Fruit fly (Drosophila melanogaster) whole organism, embryonic: ENCODE data around the gene CG43680.

Source experiments
- Ada2b ChIP-seq: fragments of 200-800 bp; sonication (Bioruptor generic); IDR thresholded peaks from 2 replicates; pipeline ENCODE4 v1.3.6; 2022; ENCODE audit warnings: missing biosample characterization, missing genetic modification characterization
- CG11695 ChIP-seq: fragments of 200-800 bp; sonication (Bioruptor generic); IDR thresholded peaks from 3 replicates; pipeline ENCODE4 v1.3.6; 2022; ENCODE audit warnings: missing biosample characterization, missing genetic modification characterization
- CG13287 ChIP-seq: fragments of 200-800 bp; sonication (Bioruptor generic); IDR thresholded peaks from 2 replicates; pipeline ENCODE4 v1.3.6; 2022; ENCODE audit warnings: missing biosample characterization, missing genetic modification characterization; ENCODE audit not compliant: partially characterized antibody
- CG13624 ChIP-seq: fragments of 200-800 bp; sonication (Bioruptor generic); optimal IDR thresholded peaks from 2 replicates; lab custom pipeline; 2016; ENCODE audit warnings: missing biosample characterization, missing genetic modification characterization
- CG15479 ChIP-seq: fragments of 200-800 bp; sonication (Bioruptor generic); optimal IDR thresholded peaks from 3 replicates; lab custom pipeline; 2019; ENCODE audit warnings: missing biosample characterization, mild to moderate bottlenecking, missing genetic modification characterization, moderate library complexity
- CG16779 ChIP-seq: fragments of 200-800 bp; sonication (Bioruptor generic); IDR thresholded peaks from 2 replicates; pipeline ENCODE4 v1.3.6; 2022; ENCODE audit warnings: missing biosample characterization, missing genetic modification characterization
- CG16813 ChIP-seq: fragments of 200-800 bp; sonication (Bioruptor generic); IDR thresholded peaks from 3 replicates; pipeline ENCODE4 v1.3.6; 2022; ENCODE audit warnings: missing biosample characterization, missing genetic modification characterization; ENCODE audit not compliant: partially characterized antibody
- CG17359 ChIP-seq: fragments of 200-800 bp; sonication (Bioruptor generic); optimal IDR thresholded peaks from 3 replicates; lab custom pipeline; 2018; ENCODE audit warnings: missing biosample characterization, mild to moderate bottlenecking, missing genetic modification characterization, moderate library complexity
- CG17612 ChIP-seq: fragments of 200-800 bp; sonication (Bioruptor generic); IDR thresholded peaks from 2 replicates; pipeline ENCODE4 v1.3.6; 2022; ENCODE audit warnings: missing biosample characterization, missing genetic modification characterization
- CG17802 ChIP-seq: fragments of 200-800 bp; sonication (Bioruptor generic); optimal IDR thresholded peaks from 2 replicates; lab custom pipeline; 2018; ENCODE audit warnings: missing biosample characterization, mild to moderate bottlenecking, missing genetic modification characterization, moderate library complexity
- CG17912 ChIP-seq: fragments of 200-800 bp; sonication (Bioruptor generic); optimal IDR thresholded peaks from 2 replicates; lab custom pipeline; 2018; ENCODE audit warnings: missing biosample characterization, mild to moderate bottlenecking, missing genetic modification characterization
- CG1832 ChIP-seq: fragments of 200-800 bp; sonication (Bioruptor generic); optimal IDR thresholded peaks from 2 replicates; lab custom pipeline; 2017; ENCODE audit warnings: missing biosample characterization, mild to moderate bottlenecking, missing genetic modification characterization, inconsistent platforms
- CG18764 ChIP-seq: fragments of 200-800 bp; sonication (Bioruptor generic); optimal IDR thresholded peaks from 3 replicates; lab custom pipeline; 2016; ENCODE audit warnings: missing biosample characterization, missing genetic modification characterization
- CG2202 ChIP-seq: fragments of 200-800 bp; sonication (Bioruptor generic); optimal IDR thresholded peaks from 2 replicates; lab custom pipeline; 2018; ENCODE audit warnings: missing biosample characterization, mild to moderate bottlenecking, missing genetic modification characterization
- CG31224 ChIP-seq: fragments of 200-800 bp; sonication (Bioruptor generic); IDR thresholded peaks from 2 replicates; pipeline ENCODE4 v1.3.6; 2022; ENCODE audit warnings: missing biosample characterization, missing genetic modification characterization
- CG31388 ChIP-seq: fragments of 200-800 bp; sonication (Bioruptor generic); optimal IDR thresholded peaks from 2 replicates; lab custom pipeline; 2016; ENCODE audit warnings: missing biosample characterization, missing genetic modification characterization
- CG33557 ChIP-seq: fragments of 200-800 bp; sonication (Bioruptor generic); optimal IDR thresholded peaks from 2 replicates; lab custom pipeline; 2019; ENCODE audit warnings: missing biosample characterization, mild to moderate bottlenecking, missing genetic modification characterization, moderate library complexity
- CG34224 ChIP-seq: fragments of 200-800 bp; sonication (Bioruptor generic); IDR thresholded peaks from 3 replicates; pipeline ENCODE4 v1.3.6; 2022; ENCODE audit warnings: missing biosample characterization, missing genetic modification characterization; ENCODE audit not compliant: partially characterized antibody
- CG4424 ChIP-seq: fragments of 200-800 bp; sonication (Bioruptor generic); optimal IDR thresholded peaks from 3 replicates; lab custom pipeline; 2016; ENCODE audit warnings: missing biosample characterization, missing genetic modification characterization
- CG4617 ChIP-seq: fragments of 200-800 bp; sonication (Bioruptor generic); optimal IDR thresholded peaks from 3 replicates; lab custom pipeline; 2016; ENCODE audit warnings: missing biosample characterization, missing genetic modification characterization, borderline replicate concordance
- CG4730 ChIP-seq: fragments of 200-800 bp; sonication (Bioruptor generic); IDR thresholded peaks from 2 replicates; pipeline ENCODE4 v1.3.6; 2022; ENCODE audit warnings: missing biosample characterization, missing genetic modification characterization
- CG6254 ChIP-seq: fragments of 200-800 bp; sonication (Bioruptor generic); optimal IDR thresholded peaks from 3 replicates; lab custom pipeline; 2017; ENCODE audit warnings: mild to moderate bottlenecking, missing biosample characterization, missing genetic modification reagents, missing genetic modification characterization
- CG8359 ChIP-seq: fragments of 200-800 bp; sonication (Bioruptor generic); optimal IDR thresholded peaks from 2 replicates; lab custom pipeline; 2017; ENCODE audit warnings: missing biosample characterization, mild to moderate bottlenecking, missing genetic modification characterization, borderline replicate concordance
- CG8944 ChIP-seq: fragments of 200-800 bp; sonication (Bioruptor generic); optimal IDR thresholded peaks from 3 replicates; lab custom pipeline; 2016; ENCODE audit warnings: missing biosample characterization, missing genetic modification characterization
- CrebB ChIP-seq: fragments of 200-800 bp; sonication (Bioruptor generic); optimal IDR thresholded peaks from 3 replicates; lab custom pipeline; 2018; ENCODE audit warnings: missing biosample characterization, mild to moderate bottlenecking, missing genetic modification characterization
- Deaf1 ChIP-seq: fragments of 200-800 bp; optimal IDR thresholded peaks from 3 replicates; lab custom pipeline; 2019; ENCODE audit warnings: missing biosample characterization, mild to moderate bottlenecking, missing genetic modification characterization, moderate library complexity
- Fer1 ChIP-seq: fragments of 200-800 bp; sonication (Bioruptor generic); optimal IDR thresholded peaks from 2 replicates; lab custom pipeline; 2017; ENCODE audit warnings: missing biosample characterization, mild to moderate bottlenecking, missing genetic modification characterization
- Gug ChIP-seq: fragments of 200-800 bp; sonication (Bioruptor generic); IDR thresholded peaks from 4 replicates; pipeline ENCODE4 v1.3.6; 2022; ENCODE audit warnings: missing biosample characterization, missing genetic modification characterization
- Hmr ChIP-seq: fragments of 200-800 bp; sonication (Bioruptor generic); optimal IDR thresholded peaks from 3 replicates; lab custom pipeline; 2017; ENCODE audit warnings: mild to moderate bottlenecking, missing biosample characterization, missing genetic modification reagents, missing genetic modification characterization
- MBD-R2 ChIP-seq: fragments of 200-800 bp; sonication (Bioruptor generic); IDR thresholded peaks from 2 replicates; pipeline ENCODE4 v1.3.6; 2022; ENCODE audit warnings: missing biosample characterization, missing genetic modification characterization
- Med ChIP-seq: fragments of 200-800 bp; sonication (Bioruptor generic); peaks from one replicate; lab custom pipeline; 2016; ENCODE audit warnings: missing biosample characterization, missing genetic modification characterization, mild to moderate bottlenecking, inconsistent platforms, moderate library complexity
- NFAT ChIP-seq: fragments of 200-800 bp; sonication (Bioruptor generic); IDR thresholded peaks from 2 replicates; pipeline ENCODE4 v1.3.6; 2022; ENCODE audit warnings: missing biosample characterization, missing genetic modification characterization
- Nf-YB ChIP-seq: fragments of 200-800 bp; sonication (Bioruptor generic); optimal IDR thresholded peaks from 3 replicates; lab custom pipeline; 2019; ENCODE audit warnings: missing biosample characterization, mild to moderate bottlenecking, missing genetic modification characterization, moderate library complexity
- Rx ChIP-seq: fragments of 200-800 bp; sonication (Bioruptor generic); IDR thresholded peaks from 2 replicates; pipeline ENCODE4 v1.3.6; 2022; ENCODE audit warnings: missing biosample characterization, missing genetic modification characterization
- Sin3A ChIP-seq: fragments of >200 bp; optimal IDR thresholded peaks from 2 replicates; lab custom pipeline; 2018
- abd-A ChIP-seq: fragments of 200-800 bp; sonication (Bioruptor generic); optimal IDR thresholded peaks from 3 replicates; lab custom pipeline; 2019; ENCODE audit warnings: missing biosample characterization, mild to moderate bottlenecking, missing genetic modification characterization, moderate library complexity
- aop ChIP-seq: fragments of 200-800 bp; sonication (Bioruptor generic); IDR thresholded peaks from 2 replicates; pipeline ENCODE4 v1.3.6; 2022; ENCODE audit warnings: missing biosample characterization, missing genetic modification characterization
- ap ChIP-seq: fragments of 200-800 bp; sonication (Bioruptor generic); IDR thresholded peaks from 2 replicates; pipeline ENCODE4 v1.3.6; 2022; ENCODE audit warnings: missing biosample characterization, missing genetic modification characterization
- az2 ChIP-seq: fragments of 200-800 bp; sonication (Bioruptor generic); optimal IDR thresholded peaks from 3 replicates; lab custom pipeline; 2016; ENCODE audit warnings: missing biosample characterization, missing genetic modification characterization
- bcd ChIP-seq: fragments of 200-800 bp; sonication (Bioruptor generic); optimal IDR thresholded peaks from 2 replicates; lab custom pipeline; 2017; ENCODE audit warnings: missing biosample characterization, mild to moderate bottlenecking, missing genetic modification characterization
- cg ChIP-seq: fragments of 200-800 bp; sonication (Bioruptor generic); optimal IDR thresholded peaks from 3 replicates; lab custom pipeline; 2019; ENCODE audit warnings: missing biosample characterization, mild to moderate bottlenecking, missing genetic modification characterization, moderate library complexity
- dan ChIP-seq: fragments of 200-800 bp; sonication (Bioruptor generic); IDR thresholded peaks from 2 replicates; pipeline ENCODE4 v1.3.6; 2022; ENCODE audit warnings: missing biosample characterization, missing genetic modification characterization
- dmrt11E ChIP-seq: fragments of 200-800 bp; sonication (Bioruptor generic); optimal IDR thresholded peaks from 3 replicates; lab custom pipeline; 2018; ENCODE audit warnings: missing biosample characterization, mild to moderate bottlenecking, missing genetic modification characterization, moderate library complexity
- dmrt99B ChIP-seq: fragments of 200-800 bp; sonication (Bioruptor generic); optimal IDR thresholded peaks from 2 replicates; lab custom pipeline; 2018; ENCODE audit warnings: missing biosample characterization, mild to moderate bottlenecking, missing genetic modification characterization, moderate library complexity
- ems ChIP-seq: fragments of 200-800 bp; sonication (Bioruptor generic); optimal IDR thresholded peaks from 3 replicates; lab custom pipeline; 2016; ENCODE audit warnings: missing biosample characterization, missing genetic modification characterization
- gsb-n ChIP-seq: fragments of 200-800 bp; sonication (Bioruptor generic); optimal IDR thresholded peaks from 3 replicates; lab custom pipeline; 2018; ENCODE audit warnings: missing biosample characterization, mild to moderate bottlenecking, missing genetic modification characterization
- hth ChIP-seq: fragments of >200 bp; optimal IDR thresholded peaks from 2 replicates; lab custom pipeline; 2017; ENCODE audit warnings: inconsistent platforms
- odd ChIP-seq: fragments of 200-800 bp; sonication (Bioruptor generic); optimal IDR thresholded peaks from 2 replicates; lab custom pipeline; 2017; ENCODE audit warnings: missing biosample characterization, mild to moderate bottlenecking, missing genetic modification characterization
- p53 ChIP-seq: fragments of 200-800 bp; sonication (Bioruptor generic); optimal IDR thresholded peaks from 2 replicates; lab custom pipeline; 2016; ENCODE audit warnings: missing biosample characterization, missing genetic modification characterization
- phol ChIP-seq: fragments of 200-800 bp; sonication (Bioruptor generic); optimal IDR thresholded peaks from 3 replicates; lab custom pipeline; 2018; ENCODE audit warnings: missing biosample characterization, mild to moderate bottlenecking, missing genetic modification characterization, moderate library complexity
- pita ChIP-seq: fragments of 200-800 bp; sonication (Bioruptor generic); optimal IDR thresholded peaks from 2 replicates; lab custom pipeline; 2017; ENCODE audit warnings: missing biosample characterization, mild to moderate bottlenecking, missing genetic modification characterization
- tx ChIP-seq: fragments of 200-800 bp; sonication (Bioruptor generic); optimal IDR thresholded peaks from 2 replicates; lab custom pipeline; 2016; ENCODE audit warnings: missing biosample characterization, missing genetic modification characterization
- zen2 ChIP-seq: fragments of 200-800 bp; sonication (Bioruptor generic); IDR thresholded peaks from 3 replicates; pipeline ENCODE4 v1.3.6; 2022; ENCODE audit warnings: missing biosample characterization, missing genetic modification characterization; ENCODE audit not compliant: partially characterized antibody

CG43680 gene

DNA sequence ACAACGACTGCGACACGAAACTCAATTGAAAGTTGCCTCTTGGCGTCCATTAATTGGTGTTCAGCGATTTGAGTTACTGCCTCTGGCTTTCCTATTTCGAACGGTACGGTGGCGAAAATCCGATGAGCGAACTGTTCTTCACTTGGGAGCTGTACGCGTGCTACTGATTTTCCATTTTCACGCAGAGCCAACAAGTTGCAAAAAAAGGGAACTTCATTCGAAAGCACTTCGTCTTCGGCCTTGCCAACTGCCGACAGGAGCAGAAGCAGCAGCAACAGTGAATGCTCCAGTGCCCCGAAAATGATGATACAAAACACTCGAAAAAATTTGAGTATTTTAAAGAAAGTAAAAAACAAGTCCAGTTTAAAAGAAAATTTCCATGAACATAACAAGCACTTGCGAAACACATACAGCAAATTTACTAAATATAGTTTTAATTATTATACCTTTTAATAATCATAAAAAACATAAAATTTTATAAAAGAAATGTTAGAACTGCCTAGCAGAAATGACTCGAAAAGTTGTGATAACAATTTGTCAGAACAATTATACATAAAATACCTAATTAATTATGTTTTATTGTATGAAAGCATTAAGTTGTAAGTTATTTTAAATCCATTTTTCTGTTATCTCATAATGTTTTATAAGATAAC is 19.0 kb downstream of the CG43680 start (continued):
- TF ChIP-seq dmrt11E (no peak), CG2202 (no peak), CG31224 (GFP tag; lab: Robert Waterston, UW) (no peak), tx (GFP tag; lab: Kevin White, UChicago) (no peak), dmrt99B (peak; percentile 63), CG6254 (GFP tag; lab: Kevin White, UChicago) (no peak), CG18764 (GFP tag; lab: Kevin White, UChicago) (no peak), Med (GFP tag; lab: Kevin White, UChicago) (peak; percentile 56), odd (no peak), zen2 (GFP tag; lab: Robert Waterston, UW) (no peak), CG11695 (GFP tag; lab: Robert Waterston, UW) (no peak), Hmr (GFP tag; lab: Kevin White, UChicago) (peak; percentile 64), Fer1 (GFP tag; lab: Kevin White, UChicago) (peak; percentile 67), NFAT (GFP tag; lab: Robert Waterston, UW) (no peak), CG4617 (no peak), CG13287 (no peak; the same call in 1 of the 2 replicates), Deaf1 (peak; percentile 64), CG17359 (no peak), MBD-R2 (no peak), Ada2b (no peak), az2 (GFP tag; lab: Kevin White, UChicago) (peak; percentile 2), CG33557 (GFP tag; lab: Kevin White, UChicago) (no peak), ems (GFP tag; lab: Kevin White, UChicago) (no peak), pita (GFP tag; lab: Kevin White, UChicago) (no peak), hth (lab: Kevin White, UChicago) (no peak), CG13624 (no peak), CG16813 (GFP tag; lab: Robert Waterston, UW) (no peak), Sin3A (no peak), CG8944 (GFP tag; lab: Kevin White, UChicago) (no peak), CG8359 (GFP tag; lab: Kevin White, UChicago) (no peak), dan (GFP tag; lab: Robert Waterston, UW) (no peak), CG34224 (GFP tag; lab: Robert Waterston, UW) (no peak)

DNA sequence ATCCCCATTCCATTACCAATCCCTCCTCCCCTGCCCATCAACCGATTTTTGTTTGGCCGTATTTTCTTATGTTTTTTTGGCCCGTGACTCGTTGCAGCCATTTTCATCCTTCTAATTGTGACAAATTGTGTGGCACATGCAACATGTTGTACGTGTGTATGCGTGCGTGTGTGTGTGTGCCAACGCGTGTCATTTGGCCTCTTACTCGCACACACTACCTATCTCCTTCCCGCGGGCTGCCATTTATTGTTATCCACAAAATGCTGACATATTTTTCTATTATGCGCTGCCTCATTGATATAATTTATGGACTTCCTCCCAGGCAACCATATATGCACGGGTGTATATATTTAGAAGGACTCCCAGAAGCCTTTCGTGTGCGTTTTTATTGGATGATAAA is 21.4 kb downstream of the CG43680 start:
- TF ChIP-seq CG4424 (GFP tag; lab: Kevin White, UChicago) (no peak), cg (GFP tag; lab: Kevin White, UChicago) (peak; percentile 64), bcd (no peak), gsb-n (tag; lab: Kevin White, UChicago) (no peak), CG16779 (no peak), CG4730 (GFP tag; lab: Robert Waterston, UW) (no peak), ap (GFP tag; lab: Robert Waterston, UW) (no peak), aop (GFP tag; lab: Robert Waterston, UW) (no peak), phol (tag; lab: Kevin White, UChicago) (peak; percentile 13), CG15479 (GFP tag; lab: Kevin White, UChicago) (peak; percentile 43), CG1832 (GFP tag; lab: Kevin White, UChicago) (peak; percentile 4), p53 (GFP tag; lab: Kevin White, UChicago) (no peak), abd-A (tag; lab: Kevin White, UChicago) (peak; percentile 39), Gug (GFP tag; lab: Robert Waterston, UW) (no peak), Nf-YB (GFP tag; lab: Kevin White, UChicago) (peak; percentile 74), CG17612 (GFP tag; lab: Robert Waterston, UW) (no peak), CrebB (tag; lab: Kevin White, UChicago) (no peak), CG17802 (tag; lab: Kevin White, UChicago) (no peak), CG31388 (no peak), CG17912 (GFP tag; lab: Kevin White, UChicago) (no peak), Rx (GFP tag; lab: Robert Waterston, UW) (no peak)
